Fruit fly (Drosophila melanogaster): ENCODE data around the gene CG42556.

DNA sequence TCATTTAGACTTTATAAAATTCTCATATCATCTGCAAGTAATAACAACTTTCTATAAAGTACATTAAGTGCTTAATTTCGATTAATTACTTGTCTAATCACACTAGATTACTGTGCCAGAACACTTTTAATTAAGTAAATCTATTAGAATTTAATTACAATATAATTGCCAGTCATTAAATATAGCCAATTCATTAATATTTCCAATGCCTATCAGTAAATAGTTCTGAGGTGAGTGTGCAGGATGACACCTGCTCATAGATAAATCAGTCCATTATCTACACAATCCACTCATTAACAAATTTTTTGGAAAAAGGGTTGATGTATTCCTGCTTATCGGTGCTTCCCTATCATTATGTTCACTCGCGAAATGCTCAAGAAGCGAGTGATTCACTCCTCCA lies 5.0 kb upstream of the CG42556 start:
- no peak for TF ChIP-seq ato (GFP tag; IDR thresholded peaks at IDR 0.05; ENCODE audit: partially characterized antibody)
- TF ChIP-seq ssp (GFP tag; IDR thresholded peaks at IDR 0.05), result no peak
- no peak for TF ChIP-seq danr (GFP tag; IDR thresholded peaks at IDR 0.05)
- no peak for TF ChIP-seq Oli (tag; optimal IDR thresholded peaks at IDR 0.05)
- TF ChIP-seq Ets65A (GFP tag), result no peak
- TF ChIP-seq caup (GFP tag; optimal IDR thresholded peaks at IDR 0.05; ENCODE audit: severe bottlenecking), result no peak
